Worm (Caenorhabditis elegans) whole organism, L3 larva: Measurements from ENCODE around the gene lido-18.

Experiments
- aly-2 ChIP-seq: fragments of 150-350 bp; optimal IDR thresholded peaks from 2 replicates; lab custom pipeline; 2014; ENCODE audit warnings: missing biosample characterization, missing genetic modification characterization
- ceh-16 ChIP-seq: sonication (generic microtip); optimal IDR thresholded peaks from 2 replicates; lab custom pipeline; 2017; ENCODE audit warnings: missing biosample characterization, missing genetic modification characterization
- ceh-82 ChIP-seq: fragments of 150-350 bp; optimal IDR thresholded peaks from 2 replicates; lab custom pipeline; 2014; ENCODE audit warnings: missing biosample characterization, missing genetic modification characterization
- ceh-9 ChIP-seq: sonication (generic microtip); optimal IDR thresholded peaks from 2 replicates; lab custom pipeline; 2018; ENCODE audit warnings: missing biosample characterization, missing genetic modification characterization
- daf-12 ChIP-seq: fragments of 150-350 bp; optimal IDR thresholded peaks from 2 replicates; lab custom pipeline; 2014; ENCODE audit warnings: missing biosample characterization, missing genetic modification reagents, missing genetic modification characterization
- egl-5 ChIP-seq: fragments of 150-350 bp; optimal IDR thresholded peaks from 2 replicates; lab custom pipeline; 2017; ENCODE audit warnings: missing biosample characterization, missing genetic modification reagents, missing genetic modification characterization, inconsistent platforms
- elt-2 ChIP-seq: sonication (generic microtip); optimal IDR thresholded peaks from 2 replicates; lab custom pipeline; 2016; ENCODE audit warnings: missing genetic modification reagents, mild to moderate bottlenecking, missing genetic modification characterization, missing compliant biosample characterization
- elt-3 ChIP-seq, 3 experiments: fragments of 150-350 bp in 1 of 3; sonication (generic microtip) in 2 of 3; optimal IDR thresholded peaks; 2 replicates in 2 of 3; 4 replicates in 1 of 3; lab custom pipeline; 2014 to 2017; ENCODE audit warnings: missing biosample characterization in 3 of 3, missing genetic modification characterization in 3 of 3
- fkh-10 ChIP-seq: sonication (generic microtip); optimal IDR thresholded peaks from 2 replicates; lab custom pipeline; 2017; ENCODE audit warnings: missing biosample characterization, missing genetic modification reagents, missing genetic modification characterization
- fkh-2 ChIP-seq: fragments of 150-350 bp; optimal IDR thresholded peaks from 2 replicates; lab custom pipeline; 2014; ENCODE audit warnings: missing biosample characterization, missing genetic modification reagents, missing genetic modification characterization
- fos-1 ChIP-seq: fragments of 150-350 bp; optimal IDR thresholded peaks from 2 replicates; lab custom pipeline; 2014; ENCODE audit warnings: missing biosample characterization, missing genetic modification characterization
- hmg-11 ChIP-seq: sonication (generic microtip); optimal IDR thresholded peaks from 2 replicates; lab custom pipeline; 2016; ENCODE audit warnings: missing genetic modification characterization, missing compliant biosample characterization
- jun-1 ChIP-seq: fragments of 150-350 bp; optimal IDR thresholded peaks from 2 replicates; lab custom pipeline; 2014; ENCODE audit warnings: missing biosample characterization, missing genetic modification reagents, missing genetic modification characterization
- lin-15B ChIP-seq: fragments of 150-350 bp; optimal IDR thresholded peaks from 2 replicates; lab custom pipeline; 2014; ENCODE audit warnings: missing biosample characterization, missing genetic modification characterization
- lin-39 ChIP-seq: fragments of 150-350 bp; optimal IDR thresholded peaks from 2 replicates; lab custom pipeline; 2018; ENCODE audit warnings: missing biosample characterization, missing genetic modification reagents, missing genetic modification characterization
- mdl-1 ChIP-seq: fragments of 150-350 bp; optimal IDR thresholded peaks from 2 replicates; lab custom pipeline; 2014; ENCODE audit warnings: missing biosample characterization, missing genetic modification characterization
- nfya-1 ChIP-seq: sonication (generic microtip); optimal IDR thresholded peaks from 2 replicates; lab custom pipeline; 2017; ENCODE audit warnings: missing genetic modification characterization, mild to moderate bottlenecking, missing compliant biosample characterization, antibody characterized with exemption, moderate library complexity; ENCODE audit not compliant: insufficient read depth
- nhr-11 ChIP-seq: fragments of 150-350 bp; optimal IDR thresholded peaks from 2 replicates; lab custom pipeline; 2014; ENCODE audit warnings: missing biosample characterization, missing genetic modification characterization
- nhr-12 ChIP-seq: fragments of 150-350 bp; optimal IDR thresholded peaks from 2 replicates; lab custom pipeline; 2014; ENCODE audit warnings: missing biosample characterization, missing genetic modification characterization
- nhr-23 ChIP-seq: fragments of 150-350 bp; optimal IDR thresholded peaks from 2 replicates; lab custom pipeline; 2014; ENCODE audit warnings: missing biosample characterization, missing genetic modification reagents, missing genetic modification characterization
- nhr-237 ChIP-seq: fragments of 150-350 bp; optimal IDR thresholded peaks from 2 replicates; lab custom pipeline; 2014; ENCODE audit warnings: missing biosample characterization, missing genetic modification characterization
- nhr-43 ChIP-seq: sonication (generic microtip); optimal IDR thresholded peaks from 2 replicates; lab custom pipeline; 2016; ENCODE audit warnings: mild to moderate bottlenecking, missing genetic modification characterization, missing compliant biosample characterization; ENCODE audit not compliant: poor library complexity, severe bottlenecking
- nhr-67 ChIP-seq: fragments of 150-350 bp; optimal IDR thresholded peaks from 2 replicates; lab custom pipeline; 2014; ENCODE audit warnings: missing biosample characterization, missing genetic modification characterization
- nhr-76 ChIP-seq: fragments of 150-350 bp; sonication (generic microtip); optimal IDR thresholded peaks from 5 replicates; lab custom pipeline; 2014; ENCODE audit warnings: missing biosample characterization, missing genetic modification characterization
- nhr-77 ChIP-seq: fragments of 150-350 bp; optimal IDR thresholded peaks from 2 replicates; lab custom pipeline; 2014; ENCODE audit warnings: missing biosample characterization, missing genetic modification characterization
- pha-4 ChIP-seq: fragments of 150-350 bp; optimal IDR thresholded peaks from 2 replicates; lab custom pipeline; 2014; ENCODE audit warnings: missing biosample characterization, missing genetic modification reagents, missing genetic modification characterization
- pqm-1 ChIP-seq: fragments of 150-350 bp; optimal IDR thresholded peaks from 2 replicates; lab custom pipeline; 2017; ENCODE audit warnings: missing biosample characterization, missing genetic modification characterization, inconsistent platforms
- sea-2 ChIP-seq: fragments of 150-350 bp; sonication (generic microtip); optimal IDR thresholded peaks from 4 replicates; lab custom pipeline; 2014; ENCODE audit warnings: missing biosample characterization, missing genetic modification reagents, missing genetic modification characterization
- snpc-4 ChIP-seq: fragments of 150-350 bp; optimal IDR thresholded peaks from 2 replicates; lab custom pipeline; 2014; ENCODE audit warnings: missing biosample characterization, missing genetic modification characterization
- unc-62 ChIP-seq: fragments of 150-350 bp; sonication (generic microtip); optimal IDR thresholded peaks from 4 replicates; lab custom pipeline; 2014; ENCODE audit warnings: missing biosample characterization, missing genetic modification reagents, missing genetic modification characterization
- zag-1 ChIP-seq: fragments of 150-350 bp; optimal IDR thresholded peaks from 2 replicates; lab custom pipeline; 2014; ENCODE audit warnings: missing biosample characterization, missing genetic modification characterization
- ztf-4 ChIP-seq: fragments of 150-350 bp; optimal IDR thresholded peaks from 2 replicates; lab custom pipeline; 2014; ENCODE audit warnings: missing biosample characterization, missing genetic modification characterization

Gene lido-18

ce11 chrIII:7659440-7659839, 2.6 kb upstream of the lido-18 start (continued):
- TF ChIP-seq jun-1 (tag; lab: Kevin White, UChicago) (no peak), pqm-1 (tag; lab: Kevin White, UChicago) (no peak), nhr-43 (tag; lab: Kevin White, UChicago) (no peak), lin-15B (tag; lab: Kevin White, UChicago) (peak; percentile 19), ztf-4 (no peak), sea-2 (GFP tag; lab: Kevin White, UChicago) (no peak), ceh-16 (no peak), nhr-12 (tag; lab: Kevin White, UChicago) (no peak), zag-1 (no peak), elt-3 (tag; optimal IDR thresholded peaks at IDR 0.05; lab: Kevin White, UChicago) (no peak), elt-2 (tag; lab: Kevin White, UChicago) (no peak), pha-4 (tag; lab: Kevin White, UChicago) (no peak), fkh-2 (tag; lab: Kevin White, UChicago) (no peak), aly-2 (no peak), nhr-23 (tag; lab: Kevin White, UChicago) (no peak), egl-5 (peak; percentile 53), nhr-11 (tag; lab: Kevin White, UChicago) (no peak), nhr-67 (tag; lab: Kevin White, UChicago) (no peak), nfya-1 (peak; percentile 71), hmg-11 (tag; lab: Kevin White, UChicago) (peak; percentile 69)

ce11 chrIII:7661162-7661561, 916 bp upstream of the lido-18 start:
- TF ChIP-seq aly-2 (no peak), nhr-11 (tag; lab: Kevin White, UChicago) (no peak), ztf-4 (no peak), fos-1 (tag; lab: Kevin White, UChicago) (no peak), nhr-77 (tag; lab: Kevin White, UChicago) (no peak), nhr-12 (tag; lab: Kevin White, UChicago) (no peak), unc-62 (GFP tag; lab: Kevin White, UChicago) (no peak), lin-39 (tag; lab: Kevin White, UChicago) (no peak)
- TF ChIP-seq, all 47 proteins: peak for 0

- no peak for TF ChIP-seq lin-15B (tag; lab: Kevin White, UChicago)
- no peak for TF ChIP-seq daf-12
- no peak for TF ChIP-seq nhr-77 (tag; lab: Kevin White, UChicago)
- TF ChIP-seq nhr-237 (tag; lab: Kevin White, UChicago) = no peak
- no peak for TF ChIP-seq snpc-4 (tag; lab: Kevin White, UChicago)
- TF ChIP-seq mdl-1 (tag; lab: Kevin White, UChicago) = no peak
- TF ChIP-seq jun-1 (tag; lab: Kevin White, UChicago) = no peak
These were observed 3.9 kb downstream of the lido-18 start for ce11 chrIII:7665928-7666327.

ce11 chrIII:7672411-7672810, 10.3 kb downstream of the lido-18 start:
- TF ChIP-seq nhr-76 (tag; lab: Kevin White, UChicago) = no peak
- TF ChIP-seq, all 47 proteins: peak for 0

- peak; percentile 47 for TF ChIP-seq elt-2 (tag; lab: Kevin White, UChicago)
These were observed 14.7 kb downstream of the lido-18 start for ce11 chrIII:7676796-7677195.

- no peak for TF ChIP-seq nhr-76 (tag; lab: Kevin White, UChicago)
- no peak for TF ChIP-seq ceh-9 (tag; lab: Kevin White, UChicago)
- no peak for TF ChIP-seq pqm-1 (tag; lab: Kevin White, UChicago)
- no peak for TF ChIP-seq nhr-11 (tag; lab: Kevin White, UChicago)
- no peak for TF ChIP-seq egl-5
These were observed 30.2 kb downstream of the lido-18 start for ce11 chrIII:7692287-7692686.

ce11 chrIII:7694274-7694673, 32.2 kb downstream of the lido-18 start, which contains the start of gene C18H2.5:
Gene C18H2.5 (minus strand): TSS chrIII:7694374.
- TF ChIP-seq fkh-10 (no peak), nhr-76 (tag; lab: Kevin White, UChicago) (no peak), fkh-2 (tag; lab: Kevin White, UChicago) (no peak), ceh-16 (no peak), jun-1 (tag; lab: Kevin White, UChicago) (no peak), ceh-82 (tag; lab: Kevin White, UChicago) (no peak), nhr-43 (tag; lab: Kevin White, UChicago) (no peak), lin-39 (tag; lab: Kevin White, UChicago) (no peak)
